Worm (Caenorhabditis elegans) whole organism, L4 larva: Measurements from ENCODE around the gene ZK783.7.
A peak's percentile ranks its signal among the peaks of the same experiment; 100 is the strongest.

Experiments used
- R02D3.7 ChIP-seq: fragments of 150-350 bp; sonication (generic microtip); optimal IDR thresholded peaks from 3 replicates; lab custom pipeline; 2014; ENCODE audit warnings: missing biosample characterization, missing genetic modification characterization
- Y105C5A.15 ChIP-seq: fragments of 200-800 bp; sonication (Bioruptor generic); IDR thresholded peaks from 2 replicates; pipeline ENCODE4 v1.3.6; 2022; ENCODE audit warnings: missing genetic modification characterization, missing compliant biosample characterization
- Y75B8A.6 ChIP-seq: fragments of 200-800 bp; sonication (Bioruptor generic); IDR thresholded peaks from 2 replicates; pipeline ENCODE4 v1.3.6; 2022; ENCODE audit warnings: missing genetic modification reagents, missing genetic modification characterization, missing compliant biosample characterization
- ZK546.5 ChIP-seq, 2 experiments: sonication (generic microtip); optimal IDR thresholded peaks; 2 replicates each; lab custom pipeline; 2017; ENCODE audit warnings: missing biosample characterization in 2 of 2, missing genetic modification characterization in 2 of 2
- aly-2 ChIP-seq: sonication (generic microtip); optimal IDR thresholded peaks from 2 replicates; lab custom pipeline; 2018; ENCODE audit warnings: missing biosample characterization, missing genetic modification characterization
- arid-1 ChIP-seq: fragments of 200-800 bp; sonication (Bioruptor generic); conservative IDR thresholded peaks from 2 replicates; pipeline ENCODE4 v1.3.6; 2022; ENCODE audit warnings: missing genetic modification reagents, missing genetic modification characterization, missing compliant biosample characterization
- ceh-62 ChIP-seq: sonication (generic microtip); optimal IDR thresholded peaks from 2 replicates; lab custom pipeline; 2017; ENCODE audit warnings: missing biosample characterization, missing genetic modification characterization
- daf-12 ChIP-seq: fragments of 150-350 bp; optimal IDR thresholded peaks from 2 replicates; lab custom pipeline; 2014; ENCODE audit warnings: missing biosample characterization, missing genetic modification reagents, missing genetic modification characterization
- dmd-6 ChIP-seq: fragments of 200-800 bp; sonication (Bioruptor generic); IDR thresholded peaks from 2 replicates; pipeline ENCODE4 v1.3.6; 2022; ENCODE audit warnings: missing genetic modification reagents, missing genetic modification characterization, missing compliant biosample characterization
- dmd-8 ChIP-seq: fragments of 200-800 bp; sonication (Bioruptor generic); IDR thresholded peaks from 2 replicates; pipeline ENCODE4 v1.3.6; 2022; ENCODE audit warnings: missing genetic modification characterization, missing compliant biosample characterization
- dpl-1 ChIP-seq: fragments of 150-350 bp; optimal IDR thresholded peaks from 2 replicates; lab custom pipeline; 2014; ENCODE audit warnings: missing biosample characterization, missing genetic modification reagents, missing genetic modification characterization
- duxl-1 ChIP-seq: sonication (generic microtip); optimal IDR thresholded peaks from 2 replicates; lab custom pipeline; 2016; ENCODE audit warnings: mild to moderate bottlenecking, missing genetic modification characterization, moderate library complexity, missing compliant biosample characterization; ENCODE audit not compliant: poor library complexity
- dve-1 ChIP-seq: sonication (generic microtip); optimal IDR thresholded peaks from 2 replicates; lab custom pipeline; 2017; ENCODE audit warnings: antibody characterized with exemption, mild to moderate bottlenecking, missing genetic modification characterization, missing compliant biosample characterization; ENCODE audit not compliant: insufficient read depth
- egl-27 ChIP-seq: sonication (generic microtip); optimal IDR thresholded peaks from 3 replicates; lab custom pipeline; 2017; ENCODE audit warnings: missing biosample characterization, missing genetic modification reagents, missing genetic modification characterization
- egl-43 ChIP-seq: fragments of 200-800 bp; sonication (Bioruptor generic); IDR thresholded peaks from 2 replicates; pipeline ENCODE4 v1.3.6; 2022; ENCODE audit warnings: missing genetic modification reagents, missing genetic modification characterization, missing compliant biosample characterization
- gei-8 ChIP-seq: fragments of 200-800 bp; sonication (Bioruptor generic); optimal IDR thresholded peaks from 2 replicates; lab custom pipeline; 2018; ENCODE audit warnings: mild to moderate bottlenecking, missing genetic modification characterization, missing compliant biosample characterization
- hlh-30 ChIP-seq: sonication (generic microtip); optimal IDR thresholded peaks from 2 replicates; lab custom pipeline; 2017; ENCODE audit warnings: antibody characterized with exemption, mild to moderate bottlenecking, missing genetic modification characterization, missing compliant biosample characterization; ENCODE audit not compliant: insufficient read depth
- hmg-1.1 ChIP-seq: fragments of 200-800 bp; sonication (Bioruptor generic); IDR thresholded peaks from 2 replicates; pipeline ENCODE4 v1.3.6; 2022; ENCODE audit warnings: missing genetic modification reagents, missing genetic modification characterization, missing compliant biosample characterization
- lin-13 ChIP-seq: fragments of 150-350 bp; optimal IDR thresholded peaks from 2 replicates; lab custom pipeline; 2014; ENCODE audit warnings: missing biosample characterization, missing genetic modification reagents, missing genetic modification characterization
- lin-39 ChIP-seq: fragments of 150-350 bp; optimal IDR thresholded peaks from 2 replicates; lab custom pipeline; 2014; ENCODE audit warnings: missing biosample characterization, missing genetic modification reagents, missing genetic modification characterization
- lsy-2 ChIP-seq, 2 experiments: fragments of 150-350 bp in 1 of 2; sonication (generic microtip) in 1 of 2; optimal IDR thresholded peaks; 2 replicates each; lab custom pipeline; 2014 to 2017; ENCODE audit warnings: missing biosample characterization in 2 of 2, missing genetic modification characterization in 2 of 2
- mdl-1 ChIP-seq, 2 experiments: fragments of 150-350 bp in 1 of 2; sonication (generic microtip) in 1 of 2; optimal IDR thresholded peaks; 2 replicates each; lab custom pipeline; 2014 to 2017; ENCODE audit warnings: missing biosample characterization in 2 of 2, missing genetic modification characterization in 2 of 2
- mdt-29 ChIP-seq: fragments of 200-800 bp; sonication (Bioruptor generic); IDR thresholded peaks from 2 replicates; pipeline ENCODE4 v1.3.6; 2022; ENCODE audit warnings: missing genetic modification reagents, missing genetic modification characterization, missing compliant biosample characterization
- mep-1 ChIP-seq: fragments of 150-350 bp; sonication (generic microtip); optimal IDR thresholded peaks from 3 replicates; lab custom pipeline; 2014; ENCODE audit warnings: missing biosample characterization, missing genetic modification characterization
- nhr-10 ChIP-seq: fragments of 150-350 bp; optimal IDR thresholded peaks from 2 replicates; lab custom pipeline; 2014; ENCODE audit warnings: missing biosample characterization, missing genetic modification characterization
- nhr-102 ChIP-seq: sonication (generic microtip); optimal IDR thresholded peaks from 2 replicates; lab custom pipeline; 2016; ENCODE audit warnings: mild to moderate bottlenecking, missing genetic modification characterization, moderate library complexity, missing compliant biosample characterization
- nhr-11 ChIP-seq: fragments of 150-350 bp; optimal IDR thresholded peaks from 2 replicates; lab custom pipeline; 2014; ENCODE audit warnings: missing biosample characterization, missing genetic modification characterization
- nhr-28 ChIP-seq: fragments of 150-350 bp; optimal IDR thresholded peaks from 2 replicates; lab custom pipeline; 2014; ENCODE audit warnings: missing biosample characterization, missing genetic modification characterization
- nhr-41 ChIP-seq: fragments of 200-800 bp; sonication (Bioruptor generic); IDR thresholded peaks from 2 replicates; pipeline ENCODE4 v1.3.6; 2022; ENCODE audit warnings: missing genetic modification reagents, missing genetic modification characterization, missing compliant biosample characterization
- nhr-48 ChIP-seq: sonication (generic microtip); optimal IDR thresholded peaks from 2 replicates; lab custom pipeline; 2016; ENCODE audit warnings: mild to moderate bottlenecking, missing genetic modification characterization, missing compliant biosample characterization
- nhr-76 ChIP-seq: fragments of 150-350 bp; optimal IDR thresholded peaks from 2 replicates; lab custom pipeline; 2014; ENCODE audit warnings: missing biosample characterization, missing genetic modification characterization
- pha-4 ChIP-seq, 2 experiments: fragments of 150-350 bp in 1 of 2; fragments of 200-800 bp in 1 of 2; sonication (Bioruptor generic) in 1 of 2; IDR thresholded peaks in 1 of 2; optimal IDR thresholded peaks in 1 of 2; 2 replicates each; pipeline versions ENCODE4 v1.3.6 to Lab custom; 2014 to 2022; ENCODE audit warnings: missing genetic modification characterization in 2 of 2, missing genetic modification reagents in 2 of 2, missing biosample characterization in 1 of 2, missing compliant biosample characterization in 1 of 2
- saeg-2 ChIP-seq: fragments of 200-800 bp; sonication (Bioruptor generic); IDR thresholded peaks from 2 replicates; pipeline ENCODE4 v1.3.6; 2022; ENCODE audit warnings: missing genetic modification reagents, missing genetic modification characterization, missing compliant biosample characterization
- set-16 ChIP-seq: fragments of 200-800 bp; sonication (Bioruptor generic); IDR thresholded peaks from 2 replicates; pipeline ENCODE4 v1.3.6; 2022; ENCODE audit warnings: missing genetic modification reagents, missing genetic modification characterization, missing compliant biosample characterization
- spr-1 ChIP-seq: sonication (generic microtip); optimal IDR thresholded peaks from 2 replicates; lab custom pipeline; 2016; ENCODE audit warnings: mild to moderate bottlenecking, missing genetic modification characterization, missing compliant biosample characterization
- tag-97 ChIP-seq: fragments of 200-800 bp; sonication (Bioruptor generic); IDR thresholded peaks from 2 replicates; pipeline ENCODE4 v1.3.6; 2022; ENCODE audit warnings: missing genetic modification characterization, missing compliant biosample characterization
- unc-62 ChIP-seq, 3 experiments: fragments of 150-350 bp in 1 of 3; sonication (generic microtip); optimal IDR thresholded peaks in 2 of 3; peaks in 1 of 3; 1 replicate in 1 of 3; 2 replicates in 2 of 3; lab custom pipeline; 2014 to 2017; ENCODE audit warnings: missing biosample characterization in 3 of 3, missing genetic modification characterization in 3 of 3, missing genetic modification reagents in 3 of 3, missing genotype in 1 of 3

The ZK783.7 gene

DNA sequence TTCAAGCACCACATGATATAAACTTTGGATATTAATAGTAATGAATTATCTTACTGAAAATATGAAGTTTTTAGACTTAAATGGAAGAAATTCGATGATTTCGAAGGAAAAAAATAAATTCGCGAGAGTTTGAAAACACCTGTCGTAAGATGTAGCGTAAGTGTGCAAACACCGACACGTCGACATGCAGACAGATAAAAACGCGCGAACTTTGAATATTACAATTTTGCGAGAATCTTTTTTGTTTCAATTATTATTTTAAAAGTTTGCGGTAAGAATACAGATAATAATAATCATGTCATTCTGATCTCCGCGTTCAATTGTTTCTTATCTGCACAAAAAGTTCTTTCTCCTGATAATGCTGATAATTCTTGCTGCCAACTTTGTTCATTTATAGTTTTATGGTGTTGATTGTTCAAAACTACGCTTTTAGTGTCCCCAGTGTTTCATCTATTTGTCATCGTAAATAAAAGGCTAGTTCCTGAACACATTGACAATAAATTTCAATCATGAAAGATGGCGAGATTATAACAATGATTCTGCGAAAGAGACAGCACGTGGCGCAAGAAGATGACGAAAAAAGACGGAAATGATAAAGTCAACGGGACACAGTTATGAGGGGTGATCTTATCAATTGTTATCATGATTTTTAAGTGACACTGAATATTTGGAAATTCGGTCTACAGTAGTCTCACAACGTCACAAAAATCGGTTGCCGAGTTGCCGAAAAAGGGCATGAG lies 12.4 kb upstream of the ZK783.7 start (continued):
- TF ChIP-seq nhr-48 (tag; lab: Kevin White, UChicago) (peak; percentile 65), pha-4 (GFP tag; IDR thresholded peaks at IDR 0.05; lab: Robert Waterston, UW) (no peak), pha-4 (tag; optimal IDR thresholded peaks at IDR 0.05; lab: Kevin White, UChicago) (peak; percentile 21), duxl-1 (tag; lab: Kevin White, UChicago) (peak; percentile 8), Y75B8A.6 (GFP tag; lab: Robert Waterston, UW) (no peak), mep-1 (tag; lab: Kevin White, UChicago) (peak; percentile 68), hmg-1.1 (GFP tag; lab: Robert Waterston, UW) (no peak), dve-1 (tag; lab: Kevin White, UChicago) (peak; percentile 86), nhr-41 (GFP tag; lab: Robert Waterston, UW) (0 out of 2 replicates have a peak, but pooled peaks have one; percentile 53), mdl-1 (tag; optimal IDR thresholded peaks at IDR 0.05; lab: Kevin White, UChicago) (peak in 1 of 2 experiments; percentile 89), dpl-1 (GFP tag; lab: Kevin White, UChicago) (peak; percentile 28), nhr-10 (tag; lab: Kevin White, UChicago) (peak; percentile 45), lsy-2 (tag; optimal IDR thresholded peaks at IDR 0.05; lab: Kevin White, UChicago) (peak in 1 of 2 experiments; percentile 78), dmd-6 (GFP tag; lab: Robert Waterston, UW) (peak; percentile 88), nhr-28 (tag; lab: Kevin White, UChicago) (peak; percentile 72), lin-13 (GFP tag; lab: Kevin White, UChicago) (no peak)

DNA sequence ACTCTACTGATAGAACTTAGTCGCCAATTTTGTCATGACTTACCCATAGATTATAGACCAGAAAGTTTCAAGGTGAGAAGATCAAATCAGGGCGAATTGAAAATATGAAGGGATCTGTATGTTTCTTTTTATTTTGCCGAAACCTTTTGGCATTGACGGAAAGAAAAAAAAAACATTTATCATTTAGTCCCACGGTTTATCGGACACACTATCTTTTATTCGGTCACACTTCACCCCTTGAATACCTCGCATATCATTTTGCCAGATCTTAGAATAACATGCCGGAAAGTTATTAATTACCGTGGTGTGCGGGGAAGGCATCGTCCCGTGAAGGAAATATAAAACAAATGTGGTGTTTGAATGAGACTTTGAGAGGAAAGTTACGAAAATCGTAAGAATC lies 11.4 kb upstream of the ZK783.7 start:
- TF ChIP-seq nhr-28 (tag; lab: Kevin White, UChicago) = peak; percentile 10
- no peak for TF ChIP-seq arid-1 (GFP tag; lab: Robert Waterston, UW)
- TF ChIP-seq unc-62 (GFP tag; optimal IDR thresholded peaks at IDR 0.05 in 1 of 2; lab: Kevin White, UChicago) = peak in 1 of 2 experiments; percentile 96
- TF ChIP-seq unc-62 (tag; optimal IDR thresholded peaks at IDR 0.05; lab: Kevin White, UChicago) = no peak
- TF ChIP-seq R02D3.7 = no peak
- TF ChIP-seq hlh-30 (tag; lab: Kevin White, UChicago) = peak; percentile 9
- TF ChIP-seq, all 104 proteins: peak for 3

DNA sequence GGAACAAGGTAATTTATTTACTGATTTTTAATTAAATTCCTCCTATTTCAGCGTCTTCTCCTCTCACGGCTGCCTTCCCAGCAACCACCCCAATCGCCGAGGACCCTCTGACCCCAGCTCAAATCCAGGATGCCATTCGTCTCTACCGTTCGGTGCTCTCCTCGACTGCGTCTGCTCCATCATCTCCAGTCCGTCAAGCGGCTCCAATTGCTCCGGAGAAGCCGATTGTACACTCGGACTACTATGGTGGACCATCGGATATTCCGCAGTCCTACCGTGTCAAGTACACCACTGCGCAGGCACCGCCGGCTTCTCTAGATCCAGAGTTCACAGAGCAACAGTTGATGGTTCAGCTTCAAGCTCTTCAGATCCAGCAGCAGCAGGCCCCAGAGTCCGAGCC lies 7.7 kb upstream of the ZK783.7 start:
- TF ChIP-seq aly-2 (tag; lab: Kevin White, UChicago) (no peak), egl-27 (no peak), set-16 (peak; percentile 83), lin-13 (GFP tag; lab: Kevin White, UChicago) (no peak), daf-12 (tag; lab: Kevin White, UChicago) (no peak), ceh-62 (tag; lab: Kevin White, UChicago) (no peak), nhr-11 (tag; lab: Kevin White, UChicago) (no peak), Y105C5A.15 (GFP tag; lab: Robert Waterston, UW) (no peak), spr-1 (no peak), mdt-29 (GFP tag; lab: Robert Waterston, UW) (no peak), saeg-2 (GFP tag; lab: Robert Waterston, UW) (no peak), nhr-102 (no peak), ZK546.5 (tag; optimal IDR thresholded peaks at IDR 0.05; lab: Kevin White, UChicago) (no peak), dmd-8 (GFP tag; lab: Robert Waterston, UW) (no peak), nhr-76 (no peak), dpl-1 (GFP tag; lab: Kevin White, UChicago) (no peak), gei-8 (no peak), unc-62 (GFP tag; optimal IDR thresholded peaks at IDR 0.05 in 1 of 2; lab: Kevin White, UChicago) (peak in 1 of 2 experiments; percentile 31), unc-62 (tag; optimal IDR thresholded peaks at IDR 0.05; lab: Kevin White, UChicago) (no peak), lin-39 (tag; lab: Kevin White, UChicago) (no peak), tag-97 (GFP tag; lab: Robert Waterston, UW) (no peak), egl-43 (GFP tag; lab: Robert Waterston, UW) (0 out of 2 replicates have a peak, but pooled peaks have one; percentile 40)
- TF ChIP-seq, all 104 proteins: peak for 3
